Fruit fly (Drosophila melanogaster) whole organism, embryonic: ENCODE measurements around the gene CG10669.

Experiments
- Dfd ChIP-seq, 2 experiments: fragments of >200 bp; optimal IDR thresholded peaks; 2 replicates each; lab custom pipeline; 2017; ENCODE audit warnings: missing biosample characterization in 2 of 2, missing genetic modification characterization in 2 of 2
- kay ChIP-seq: fragments of 200-800 bp; sonication (Bioruptor generic); optimal IDR thresholded peaks from 2 replicates; lab custom pipeline; 2016; ENCODE audit warnings: missing biosample characterization, missing genetic modification characterization

dm6 chr3R:25309175-25309574 is 25.9 kb downstream of the CG10669 start:
- TF ChIP-seq kay: no peak
- no peak for TF ChIP-seq Dfd (GFP tag; optimal IDR thresholded peaks at IDR 0.05; lab: Kevin White, UChicago)
